Fruit fly (Drosophila melanogaster) whole organism, embryonic: ENCODE data around the gene CG14013.

Experiments used
- Atf-2 ChIP-seq: fragments of 200-800 bp; sonication (Bioruptor generic); optimal IDR thresholded peaks from 2 replicates; lab custom pipeline; 2016; ENCODE audit warnings: missing biosample characterization, missing genetic modification characterization
- Awh ChIP-seq: fragments of 200-800 bp; sonication (Bioruptor generic); IDR thresholded peaks from 2 replicates; pipeline ENCODE4, ENCODE4 v1.3.6; 2022; ENCODE audit warnings: missing biosample characterization, missing genetic modification characterization
- CG12744 ChIP-seq: fragments of 200-800 bp; sonication (Bioruptor generic); optimal IDR thresholded peaks from 2 replicates; lab custom pipeline; 2016; ENCODE audit warnings: missing biosample characterization, missing genetic modification characterization
- CG15073 ChIP-seq: fragments of 200-800 bp; sonication (Bioruptor generic); optimal IDR thresholded peaks from 2 replicates; lab custom pipeline; 2016; ENCODE audit warnings: missing biosample characterization, missing genetic modification characterization
- CG1602 ChIP-seq: fragments of 200-800 bp; sonication (Bioruptor generic); optimal IDR thresholded peaks from 3 replicates; lab custom pipeline; 2016; ENCODE audit warnings: missing biosample characterization, missing genetic modification characterization
- CG1603 ChIP-seq: fragments of 200-800 bp; sonication (Bioruptor generic); optimal IDR thresholded peaks from 2 replicates; lab custom pipeline; 2019; ENCODE audit warnings: missing biosample characterization, mild to moderate bottlenecking, missing genetic modification characterization, moderate library complexity
- CG17361 ChIP-seq: fragments of 200-800 bp; sonication (Bioruptor generic); IDR thresholded peaks from 3 replicates; pipeline ENCODE4 v1.3.6; 2022; ENCODE audit warnings: missing biosample characterization, missing genetic modification characterization
- CG17802 ChIP-seq: fragments of 200-800 bp; sonication (Bioruptor generic); optimal IDR thresholded peaks from 2 replicates; lab custom pipeline; 2018; ENCODE audit warnings: missing biosample characterization, mild to moderate bottlenecking, missing genetic modification characterization, moderate library complexity
- CG32772 ChIP-seq: fragments of 200-800 bp; sonication (Bioruptor generic); IDR thresholded peaks from 2 replicates; pipeline ENCODE4 v1.3.6; 2022; ENCODE audit warnings: missing biosample characterization, missing genetic modification characterization
- CG3995 ChIP-seq: fragments of 200-800 bp; sonication (Bioruptor generic); optimal IDR thresholded peaks from 3 replicates; lab custom pipeline; 2016; ENCODE audit warnings: missing biosample characterization, missing genetic modification characterization
- CG42726 ChIP-seq: fragments of 200-800 bp; sonication (Bioruptor generic); IDR thresholded peaks from 2 replicates; pipeline ENCODE4 v1.3.6; 2022; ENCODE audit warnings: missing biosample characterization, missing genetic modification characterization; ENCODE audit not compliant: partially characterized antibody
- CG4282 ChIP-seq: fragments of 200-800 bp; sonication (Bioruptor generic); optimal IDR thresholded peaks from 2 replicates; lab custom pipeline; 2016; ENCODE audit warnings: missing biosample characterization, missing genetic modification characterization
- CG43689 ChIP-seq: fragments of 200-800 bp; sonication (Bioruptor generic); IDR thresholded peaks from 2 replicates; pipeline ENCODE4 v1.3.6; 2022; ENCODE audit warnings: missing biosample characterization, missing genetic modification characterization
- CG5245 ChIP-seq: fragments of 200-800 bp; sonication (Bioruptor generic); optimal IDR thresholded peaks from 3 replicates; lab custom pipeline; 2016; ENCODE audit warnings: missing biosample characterization, missing genetic modification characterization
- CG7372 ChIP-seq: fragments of 200-800 bp; sonication (Bioruptor generic); IDR thresholded peaks from 2 replicates; pipeline ENCODE4 v1.3.6; 2022; ENCODE audit warnings: missing biosample characterization, missing genetic modification characterization
- CG7963 ChIP-seq: fragments of 200-800 bp; sonication (Bioruptor generic); IDR thresholded peaks from 3 replicates; pipeline ENCODE4 v1.3.6; 2022; ENCODE audit warnings: missing biosample characterization, missing genetic modification characterization; ENCODE audit not compliant: partially characterized antibody
- CG8281 ChIP-seq: fragments of 200-800 bp; sonication (Bioruptor generic); optimal IDR thresholded peaks from 2 replicates; lab custom pipeline; 2018; ENCODE audit warnings: missing biosample characterization, mild to moderate bottlenecking, missing genetic modification characterization, moderate library complexity
- CG9932 ChIP-seq: fragments of 200-800 bp; sonication (Bioruptor generic); IDR thresholded peaks from 2 replicates; pipeline ENCODE4 v1.3.6; 2022; ENCODE audit warnings: missing biosample characterization, missing genetic modification characterization
- Dad ChIP-seq: fragments of 200-800 bp; sonication (Bioruptor generic); optimal IDR thresholded peaks from 3 replicates; lab custom pipeline; 2016; ENCODE audit warnings: missing biosample characterization, missing genetic modification characterization
- Dip2 ChIP-seq: fragments of 200-800 bp; sonication (Bioruptor generic); IDR thresholded peaks from 2 replicates; pipeline ENCODE4 v1.3.6; 2022; ENCODE audit warnings: missing biosample characterization, missing genetic modification characterization
- Dp ChIP-seq: fragments of 200-800 bp; sonication (Bioruptor generic); optimal IDR thresholded peaks from 2 replicates; lab custom pipeline; 2018; ENCODE audit warnings: missing biosample characterization, mild to moderate bottlenecking, missing genetic modification characterization, moderate library complexity
- H2.0 ChIP-seq: fragments of 200-800 bp; sonication (Bioruptor generic); IDR thresholded peaks from 2 replicates; pipeline ENCODE4 v1.3.6; 2022; ENCODE audit warnings: missing biosample characterization, missing genetic modification characterization
- HmgD ChIP-seq: fragments of 200-800 bp; sonication (Bioruptor generic); optimal IDR thresholded peaks from 3 replicates; lab custom pipeline; 2016; ENCODE audit warnings: missing biosample characterization, missing genetic modification characterization
- Nf-YC ChIP-seq: fragments of 200-800 bp; optimal IDR thresholded peaks from 3 replicates; lab custom pipeline; 2019; ENCODE audit warnings: missing biosample characterization, mild to moderate bottlenecking, missing genetic modification characterization, moderate library complexity
- Opbp ChIP-seq: fragments of 200-800 bp; sonication (Bioruptor generic); IDR thresholded peaks from 3 replicates; pipeline ENCODE4 v1.3.6; 2022; ENCODE audit warnings: missing biosample characterization, missing genetic modification characterization; ENCODE audit not compliant: partially characterized antibody
- Vsx1 ChIP-seq: fragments of 200-800 bp; sonication (Bioruptor generic); optimal IDR thresholded peaks from 2 replicates; lab custom pipeline; 2017; ENCODE audit warnings: missing biosample characterization, mild to moderate bottlenecking, missing genetic modification characterization, missing genetic modification reagents
- Xrp1 ChIP-seq: fragments of 200-800 bp; sonication (Bioruptor generic); IDR thresholded peaks from 2 replicates; pipeline ENCODE4 v1.3.6; 2022; ENCODE audit warnings: missing biosample characterization, missing genetic modification characterization
- bcd ChIP-seq: fragments of 200-800 bp; sonication (Bioruptor generic); optimal IDR thresholded peaks from 2 replicates; lab custom pipeline; 2017; ENCODE audit warnings: missing biosample characterization, mild to moderate bottlenecking, missing genetic modification characterization
- dati ChIP-seq: fragments of 200-800 bp; sonication (Bioruptor generic); IDR thresholded peaks from 2 replicates; pipeline ENCODE4 v1.3.6; 2022; ENCODE audit warnings: missing biosample characterization, missing genetic modification characterization
- dmrt11E ChIP-seq: fragments of 200-800 bp; sonication (Bioruptor generic); optimal IDR thresholded peaks from 3 replicates; lab custom pipeline; 2018; ENCODE audit warnings: missing biosample characterization, mild to moderate bottlenecking, missing genetic modification characterization, moderate library complexity
- exex ChIP-seq: fragments of 200-800 bp; sonication (Bioruptor generic); optimal IDR thresholded peaks from 4 replicates; lab custom pipeline; 2018; ENCODE audit warnings: missing biosample characterization, mild to moderate bottlenecking, missing genetic modification characterization, moderate library complexity
- fu2 ChIP-seq: fragments of 200-800 bp; sonication (Bioruptor generic); optimal IDR thresholded peaks from 2 replicates; lab custom pipeline; 2016; ENCODE audit warnings: missing biosample characterization, missing genetic modification characterization
- grn ChIP-seq: fragments of 200-800 bp; sonication (Bioruptor generic); optimal IDR thresholded peaks from 3 replicates; lab custom pipeline; 2017; ENCODE audit warnings: missing biosample characterization, missing genetic modification characterization
- h ChIP-seq: fragments of >200 bp; optimal IDR thresholded peaks from 2 replicates; lab custom pipeline; 2017
- hkb ChIP-seq, 2 experiments: fragments of 200-800 bp in 1 of 2; fragments of >200 bp in 1 of 2; sonication (Bioruptor generic) in 1 of 2; IDR thresholded peaks in 1 of 2; optimal IDR thresholded peaks in 1 of 2; 2 replicates each; pipeline versions ENCODE4 v1.3.6 to Lab custom; 2017 to 2022; ENCODE audit warnings: missing biosample characterization in 1 of 2, missing genetic modification characterization in 1 of 2
- ind ChIP-seq: fragments of 200-800 bp; sonication (Bioruptor generic); optimal IDR thresholded peaks from 3 replicates; lab custom pipeline; 2016; ENCODE audit warnings: missing biosample characterization, missing genetic modification characterization
- ken ChIP-seq: fragments of 200-800 bp; sonication (Bioruptor generic); IDR thresholded peaks from 3 replicates; pipeline ENCODE4 v1.3.6; 2022; ENCODE audit warnings: missing biosample characterization, missing genetic modification characterization
- lilli ChIP-seq: fragments of 200-800 bp; sonication (Bioruptor generic); optimal IDR thresholded peaks from 3 replicates; lab custom pipeline; 2016; ENCODE audit warnings: missing biosample characterization, missing genetic modification characterization
- lola ChIP-seq, 3 experiments: fragments of >200 bp in 2 of 3; fragments of 200-800 bp in 1 of 3; sonication (Bioruptor generic) in 1 of 3; optimal IDR thresholded peaks; 2 replicates each; lab custom pipeline; 2017 to 2019; ENCODE audit warnings: missing biosample characterization in 3 of 3, missing genetic modification characterization in 3 of 3, mild to moderate bottlenecking in 1 of 3, moderate library complexity in 1 of 3
- lov ChIP-seq, 2 experiments: fragments of 200-800 bp in 1 of 2; fragments of >200 bp in 1 of 2; sonication (Bioruptor generic) in 1 of 2; IDR thresholded peaks in 1 of 2; optimal IDR thresholded peaks in 1 of 2; 2 replicates in 1 of 2; 3 replicates in 1 of 2; pipeline versions ENCODE4 v1.3.6 to Lab custom; 2017 to 2022; ENCODE audit warnings: missing biosample characterization in 1 of 2, missing genetic modification characterization in 1 of 2
- onecut ChIP-seq: fragments of 200-800 bp; sonication (Bioruptor generic); IDR thresholded peaks from 2 replicates; pipeline ENCODE4 v1.3.6; 2022; ENCODE audit warnings: missing biosample characterization, missing genetic modification characterization
- phol ChIP-seq: fragments of 200-800 bp; sonication (Bioruptor generic); optimal IDR thresholded peaks from 3 replicates; lab custom pipeline; 2018; ENCODE audit warnings: missing biosample characterization, mild to moderate bottlenecking, missing genetic modification characterization, moderate library complexity
- run ChIP-seq: fragments of 200-800 bp; sonication (Bioruptor generic); optimal IDR thresholded peaks from 3 replicates; lab custom pipeline; 2018; ENCODE audit warnings: missing biosample characterization, mild to moderate bottlenecking, missing genetic modification characterization
- seq ChIP-seq: fragments of 200-800 bp; sonication (Bioruptor generic); IDR thresholded peaks from 2 replicates; pipeline ENCODE4 v1.3.6; 2022; ENCODE audit warnings: missing biosample characterization, missing genetic modification characterization
- stc ChIP-seq: fragments of 200-800 bp; sonication (Bioruptor generic); IDR thresholded peaks from 2 replicates; pipeline ENCODE4 v1.3.6; 2022; ENCODE audit warnings: missing biosample characterization, missing genetic modification characterization
- tll ChIP-seq, 2 experiments: fragments of 200-800 bp in 1 of 2; fragments of >200 bp in 1 of 2; sonication (Bioruptor generic) in 1 of 2; optimal IDR thresholded peaks; 2 replicates each; lab custom pipeline; 2017 to 2019; ENCODE audit warnings: missing biosample characterization in 2 of 2, missing genetic modification characterization in 2 of 2, mild to moderate bottlenecking in 1 of 2, moderate library complexity in 1 of 2

The CG14013 gene

dm6 chr2L:5547288-5547777 is 6.3 kb downstream of the CG14013 start (continued):
- TF ChIP-seq run (tag; lab: Kevin White, UChicago) (no peak), hkb (optimal IDR thresholded peaks at IDR 0.05; lab: Kevin White, UChicago) (no peak), hkb (GFP tag; IDR thresholded peaks at IDR 0.05; lab: Robert Waterston, UW) (0 out of 2 replicates have a peak, but pooled peaks have one; percentile 30)

dm6 chr2L:5546518-5547287 is 6.9 kb downstream of the CG14013 start, which contains the start of gene Oscillin:
Oscillin (plus strand) TSS chr2L:5547086.
- TF ChIP-seq tll (GFP tag; optimal IDR thresholded peaks at IDR 0.05; lab: Kevin White, UChicago), result no peak
- TF ChIP-seq Atf-2 (GFP tag; lab: Kevin White, UChicago), result peak; percentile 66
- TF ChIP-seq seq (GFP tag; lab: Robert Waterston, UW), result no peak; the same call in none of the 2 replicates
- peak; percentile 67 for TF ChIP-seq CG5245 (GFP tag; lab: Kevin White, UChicago)
- peak; percentile 94 for TF ChIP-seq stc (GFP tag; lab: Robert Waterston, UW)
- TF ChIP-seq Nf-YC (tag; lab: Kevin White, UChicago), result peak; percentile 72
- peak; percentile 31 for TF ChIP-seq CG17802 (tag; lab: Kevin White, UChicago)
- TF ChIP-seq Opbp (GFP tag; lab: Robert Waterston, UW), result peak; percentile 93; the same call in 2 of the 3 replicates
- TF ChIP-seq h, result no peak
- TF ChIP-seq HmgD (GFP tag; lab: Kevin White, UChicago), result no peak
- no peak for TF ChIP-seq Vsx1 (GFP tag; lab: Kevin White, UChicago)
- peak; percentile 71 for TF ChIP-seq ind (GFP tag; lab: Kevin White, UChicago)
- TF ChIP-seq CG15073, result peak; percentile 12
- no peak for TF ChIP-seq Dip2 (GFP tag; lab: Robert Waterston, UW)
- TF ChIP-seq CG9932 (GFP tag; lab: Robert Waterston, UW), result peak; percentile 72
- TF ChIP-seq CG7372 (GFP tag; lab: Robert Waterston, UW), result peak; percentile 77
- TF ChIP-seq phol (tag; lab: Kevin White, UChicago), result peak; percentile 89
- peak; percentile 29 for TF ChIP-seq CG12744 (GFP tag; lab: Kevin White, UChicago)
- TF ChIP-seq lov (optimal IDR thresholded peaks at IDR 0.05; lab: Kevin White, UChicago), result no peak
- peak; percentile 77; the same call in 2 of the 3 replicates for TF ChIP-seq lov (GFP tag; IDR thresholded peaks at IDR 0.05; lab: Robert Waterston, UW)
- TF ChIP-seq dati (GFP tag; lab: Robert Waterston, UW), result peak; percentile 49; the same call in 1 of the 2 replicates
- peak; percentile 57 for TF ChIP-seq lilli (GFP tag; lab: Kevin White, UChicago)
- TF ChIP-seq Dp (GFP tag; lab: Kevin White, UChicago), result no peak
- peak; percentile 71 for TF ChIP-seq dmrt11E (tag; lab: Kevin White, UChicago)
- TF ChIP-seq fu2 (GFP tag; lab: Kevin White, UChicago), result no peak
- peak; percentile 51 for TF ChIP-seq exex (tag; lab: Kevin White, UChicago)
- TF ChIP-seq Xrp1, result peak; percentile 94
- TF ChIP-seq CG3995 (GFP tag; lab: Kevin White, UChicago), result no peak
- TF ChIP-seq CG17361 (GFP tag; lab: Robert Waterston, UW), result peak; percentile 93
- no peak for TF ChIP-seq CG42726 (GFP tag; lab: Robert Waterston, UW)
- peak; percentile 49 for TF ChIP-seq CG8281 (tag; lab: Kevin White, UChicago)
- peak; percentile 18 for TF ChIP-seq CG1602
- TF ChIP-seq onecut, result peak; percentile 67
- TF ChIP-seq Awh (GFP tag; lab: Robert Waterston, UW), result peak; percentile 91
- peak; percentile 77 for TF ChIP-seq CG7963 (GFP tag; lab: Robert Waterston, UW)
- no peak for TF ChIP-seq CG4282
- peak; percentile 84 for TF ChIP-seq H2.0 (GFP tag; lab: Robert Waterston, UW)
- TF ChIP-seq Dad, result peak; percentile 13
- TF ChIP-seq lola (GFP tag; optimal IDR thresholded peaks at IDR 0.05; lab: Kevin White, UChicago), result peak in 1 of 3 experiments; percentile 87
- TF ChIP-seq ken (GFP tag; lab: Robert Waterston, UW), result peak; percentile 68; the same call in 2 of the 3 replicates
- peak; percentile 82 for TF ChIP-seq CG32772
- TF ChIP-seq CG1603, result no peak
- no peak for TF ChIP-seq CG43689 (GFP tag; lab: Robert Waterston, UW)
- TF ChIP-seq grn (GFP tag; lab: Kevin White, UChicago), result no peak
- TF ChIP-seq bcd, result peak; percentile 80
